Fruit fly (Drosophila melanogaster): Measurements from ENCODE around the gene fred.
A peak's percentile ranks its signal among the peaks of the same experiment; 100 is the strongest.

The fred gene

dm6 chr2L:3991638-3992037 is at the start of gene fred:
Gene fred (minus strand): TSS chr2L:3991713.
- TF ChIP-seq CG14655 (GFP tag; optimal IDR thresholded peaks at IDR 0.05) = no peak
- no peak for TF ChIP-seq CG4496 (GFP tag; IDR thresholded peaks at IDR 0.05)
- TF ChIP-seq rn (GFP tag; IDR thresholded peaks at IDR 0.05) = no peak
- no peak for TF ChIP-seq D1 (tag; optimal IDR thresholded peaks at IDR 0.05)
- TF ChIP-seq CG13204 (GFP tag; optimal IDR thresholded peaks at IDR 0.05) = no peak
- no peak for TF ChIP-seq gl (tag; optimal IDR thresholded peaks at IDR 0.05)
- TF ChIP-seq Pif1A (GFP tag; optimal IDR thresholded peaks at IDR 0.05) = no peak

- no peak for TF ChIP-seq fd96Ca (GFP tag; IDR thresholded peaks at IDR 0.05)
- TF ChIP-seq rn (GFP tag; IDR thresholded peaks at IDR 0.05) = no peak
- TF ChIP-seq CG15710 (tag; optimal IDR thresholded peaks at IDR 0.05) = no peak
- TF ChIP-seq CG12605 (GFP tag; IDR thresholded peaks at IDR 0.05) = no peak
- TF ChIP-seq Snoo (tag; optimal IDR thresholded peaks at IDR 0.05) = no peak
- no peak for TF ChIP-seq CG8301 (tag; optimal IDR thresholded peaks at IDR 0.05)
- no peak for TF ChIP-seq CG34367 (tag; optimal IDR thresholded peaks at IDR 0.05)
- TF ChIP-seq CG4496 (GFP tag; IDR thresholded peaks at IDR 0.05) = no peak
- TF ChIP-seq Pif1A (GFP tag; optimal IDR thresholded peaks at IDR 0.05) = no peak
- TF ChIP-seq D1 (tag; optimal IDR thresholded peaks at IDR 0.05) = no peak
- no peak for TF ChIP-seq CG10348 (GFP tag; IDR thresholded peaks at IDR 0.05)
- TF ChIP-seq CG9948 (tag; optimal IDR thresholded peaks at IDR 0.05) = no peak
- TF ChIP-seq CG13204 (GFP tag; optimal IDR thresholded peaks at IDR 0.05) = no peak
Observed at dm6 chr2L:4038073-4038699, 46.7 kb upstream of the fred start.

DNA sequence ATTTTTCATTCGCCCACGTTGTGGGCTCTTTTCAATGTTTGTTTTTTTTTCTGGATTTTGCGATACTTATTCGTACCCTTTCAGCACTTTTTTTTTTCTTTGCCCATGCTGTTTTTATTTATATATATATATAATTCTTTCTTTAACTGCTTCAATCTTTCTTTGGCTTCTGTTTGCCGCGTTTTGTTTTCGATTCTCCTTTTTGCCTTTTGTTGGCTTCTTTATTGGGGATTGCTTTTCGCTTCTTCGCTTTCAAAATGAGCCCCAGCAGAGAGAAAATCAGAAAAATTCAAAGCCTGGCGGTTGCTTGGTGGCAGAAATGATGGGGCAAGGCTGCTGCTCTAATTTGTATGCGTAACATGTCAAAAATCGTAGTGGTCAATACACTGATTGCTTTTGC is 45.5 kb upstream of the fred start:
- no peak for TF ChIP-seq Ets98B (GFP tag; IDR thresholded peaks at IDR 0.05)
- no peak for TF ChIP-seq CG32121 (GFP tag; IDR thresholded peaks at IDR 0.05)
- no peak for TF ChIP-seq D1 (tag; optimal IDR thresholded peaks at IDR 0.05)
- no peak for TF ChIP-seq Pif1A (GFP tag; optimal IDR thresholded peaks at IDR 0.05)
- no peak for TF ChIP-seq EcR (GFP tag; optimal IDR thresholded peaks at IDR 0.05)
- TF ChIP-seq CG17806 (tag; optimal IDR thresholded peaks at IDR 0.05) = no peak
- TF ChIP-seq gl (tag; optimal IDR thresholded peaks at IDR 0.05) = no peak
- TF ChIP-seq CG14655 (GFP tag; optimal IDR thresholded peaks at IDR 0.05) = no peak
- TF ChIP-seq CG34367 (tag; optimal IDR thresholded peaks at IDR 0.05) = no peak
- TF ChIP-seq fd96Ca (GFP tag; IDR thresholded peaks at IDR 0.05) = no peak
- TF ChIP-seq CG12605 (GFP tag; IDR thresholded peaks at IDR 0.05) = no peak
- no peak for TF ChIP-seq CG13204 (GFP tag; optimal IDR thresholded peaks at IDR 0.05)
- TF ChIP-seq CG8159 (tag; optimal IDR thresholded peaks at IDR 0.05) = no peak
- TF ChIP-seq Snoo (tag; optimal IDR thresholded peaks at IDR 0.05) = no peak
- no peak for TF ChIP-seq CG15710 (tag; optimal IDR thresholded peaks at IDR 0.05)
- TF ChIP-seq rn (GFP tag; IDR thresholded peaks at IDR 0.05) = no peak
- TF ChIP-seq Pif1B (GFP tag; optimal IDR thresholded peaks at IDR 0.05) = no peak
- no peak for TF ChIP-seq CG8301 (tag; optimal IDR thresholded peaks at IDR 0.05)
- no peak for TF ChIP-seq CG10348 (GFP tag; IDR thresholded peaks at IDR 0.05)

dm6 chr2L:4036306-4036705 is 44.8 kb upstream of the fred start:
- TF ChIP-seq CG4496 (GFP tag; IDR thresholded peaks at IDR 0.05) = no peak
- TF ChIP-seq rn (GFP tag; IDR thresholded peaks at IDR 0.05) = no peak
- no peak for TF ChIP-seq fd96Ca (GFP tag; IDR thresholded peaks at IDR 0.05)
- TF ChIP-seq Snoo (tag; optimal IDR thresholded peaks at IDR 0.05) = no peak
- no peak for TF ChIP-seq gl (tag; optimal IDR thresholded peaks at IDR 0.05)

- TF ChIP-seq rn (GFP tag; IDR thresholded peaks at IDR 0.05) (no peak), Snoo (tag; optimal IDR thresholded peaks at IDR 0.05) (no peak)
Observed at dm6 chr2L:4034300-4034699, 42.8 kb upstream of the fred start.

dm6 chr2L:4031203-4032096 is 39.9 kb upstream of the fred start, which contains the start of gene ed:
Gene ed (plus strand): TSS chr2L:4031377.
- TF ChIP-seq D1 (tag; optimal IDR thresholded peaks at IDR 0.05) (peak; percentile 3), Snoo (tag; optimal IDR thresholded peaks at IDR 0.05) (no peak), gl (tag; optimal IDR thresholded peaks at IDR 0.05) (peak; percentile 52), CG17806 (tag; optimal IDR thresholded peaks at IDR 0.05) (no peak), CG12605 (GFP tag; IDR thresholded peaks at IDR 0.05) (0 out of 2 replicates have a peak, but pooled peaks have one; percentile 13), CG8159 (tag; optimal IDR thresholded peaks at IDR 0.05) (peak; percentile 11), EcR (GFP tag; optimal IDR thresholded peaks at IDR 0.05) (peak; percentile 24), CG14655 (GFP tag; optimal IDR thresholded peaks at IDR 0.05) (peak; percentile 2), CG4496 (GFP tag; IDR thresholded peaks at IDR 0.05) (no peak)
